Worm (Caenorhabditis elegans) whole organism, L1 larva: ENCODE data around the gene H39E20.1.

Experiments
- aly-2 ChIP-seq: fragments of 150-350 bp; optimal IDR thresholded peaks from 2 replicates; lab custom pipeline; 2014; ENCODE audit warnings: missing biosample characterization, missing genetic modification characterization
- fkh-10 ChIP-seq: sonication (generic microtip); optimal IDR thresholded peaks from 2 replicates; lab custom pipeline; 2017; ENCODE audit warnings: missing biosample characterization, missing genetic modification reagents, missing genetic modification characterization
- fos-1 ChIP-seq: fragments of 150-350 bp; optimal IDR thresholded peaks from 2 replicates; lab custom pipeline; 2014; ENCODE audit warnings: missing biosample characterization, missing genetic modification characterization
- isw-1 ChIP-seq: fragments of 200-800 bp; sonication (Bioruptor generic); IDR thresholded peaks from 2 replicates; pipeline ENCODE4 v1.3.6; 2022; ENCODE audit warnings: missing genetic modification characterization, missing compliant biosample characterization
- lin-35 ChIP-seq, 2 experiments: fragments of 150-350 bp; optimal IDR thresholded peaks; 2 replicates each; lab custom pipeline; 2014; ENCODE audit warnings: missing biosample characterization in 2 of 2, missing genetic modification characterization in 2 of 2, missing genetic modification reagents in 2 of 2
- nhr-90 ChIP-seq: sonication (generic microtip); optimal IDR thresholded peaks from 2 replicates; lab custom pipeline; 2016; ENCODE audit warnings: mild to moderate bottlenecking, missing genetic modification characterization, missing compliant biosample characterization; ENCODE audit not compliant: poor library complexity
- unc-130 ChIP-seq: fragments of 150-350 bp; optimal IDR thresholded peaks from 2 replicates; lab custom pipeline; 2017; ENCODE audit warnings: missing biosample characterization, missing genetic modification characterization, inconsistent platforms
- unc-62 ChIP-seq: fragments of 150-350 bp; optimal IDR thresholded peaks from 2 replicates; lab custom pipeline; 2014; ENCODE audit warnings: missing biosample characterization, missing genetic modification reagents, missing genetic modification characterization
- zag-1 ChIP-seq: fragments of 150-350 bp; optimal IDR thresholded peaks from 2 replicates; lab custom pipeline; 2014; ENCODE audit warnings: missing biosample characterization, missing genetic modification characterization
- zip-4 ChIP-seq: fragments of 200-800 bp; sonication (Bioruptor generic); optimal IDR thresholded peaks from 2 replicates; lab custom pipeline; 2018; ENCODE audit warnings: mild to moderate bottlenecking, missing genetic modification characterization, moderate library complexity, missing compliant biosample characterization

DNA sequence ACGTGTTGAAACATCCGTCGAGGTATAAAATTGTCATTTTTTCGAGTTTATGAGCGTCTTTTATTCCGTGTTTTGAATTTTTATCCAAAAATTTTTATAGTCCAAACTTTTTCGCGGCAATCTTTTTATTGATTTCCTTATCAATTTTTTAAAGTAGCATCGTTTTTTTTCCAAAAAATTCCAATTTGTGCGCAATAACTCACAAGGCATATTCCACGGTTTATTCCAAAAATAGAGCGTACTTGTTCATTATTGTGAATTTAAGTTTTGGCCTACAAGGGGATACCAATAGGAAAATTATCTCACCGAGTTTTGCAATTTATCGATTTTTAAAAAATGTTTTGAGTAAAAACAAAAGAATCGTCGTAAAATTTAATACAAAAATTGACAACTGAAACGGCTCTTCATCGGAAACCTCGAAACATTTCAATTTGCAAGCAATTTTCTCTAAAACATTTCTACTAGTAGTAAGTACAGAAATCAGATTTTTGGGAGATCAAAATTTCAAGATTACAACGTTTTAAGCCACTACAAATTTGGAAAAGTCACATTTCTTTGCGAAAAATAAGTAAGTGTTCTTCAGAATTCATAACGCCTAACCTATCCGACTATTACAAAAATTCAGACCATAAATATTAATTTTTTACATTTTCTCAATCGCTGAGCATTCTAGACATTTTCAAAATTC lies 46.3 kb upstream of the H39E20.1 start:
- TF ChIP-seq fkh-10 (GFP tag; lab: Kevin White, UChicago) (no peak), aly-2 (tag; lab: Kevin White, UChicago) (no peak), nhr-90 (tag; lab: Kevin White, UChicago) (peak; percentile 42), unc-130 (tag; lab: Kevin White, UChicago) (no peak), lin-35 (GFP tag; optimal IDR thresholded peaks at IDR 0.05; lab: Kevin White, UChicago) (no peak), unc-62 (GFP tag; lab: Kevin White, UChicago) (no peak), zip-4 (GFP tag; lab: Kevin White, UChicago) (no peak), zag-1 (tag; lab: Kevin White, UChicago) (no peak), isw-1 (GFP tag; lab: Robert Waterston, UW) (no peak), fos-1 (tag; lab: Kevin White, UChicago) (no peak)
